Fruit fly (Drosophila melanogaster): Measurements from ENCODE around the gene CG15200.

DNA sequence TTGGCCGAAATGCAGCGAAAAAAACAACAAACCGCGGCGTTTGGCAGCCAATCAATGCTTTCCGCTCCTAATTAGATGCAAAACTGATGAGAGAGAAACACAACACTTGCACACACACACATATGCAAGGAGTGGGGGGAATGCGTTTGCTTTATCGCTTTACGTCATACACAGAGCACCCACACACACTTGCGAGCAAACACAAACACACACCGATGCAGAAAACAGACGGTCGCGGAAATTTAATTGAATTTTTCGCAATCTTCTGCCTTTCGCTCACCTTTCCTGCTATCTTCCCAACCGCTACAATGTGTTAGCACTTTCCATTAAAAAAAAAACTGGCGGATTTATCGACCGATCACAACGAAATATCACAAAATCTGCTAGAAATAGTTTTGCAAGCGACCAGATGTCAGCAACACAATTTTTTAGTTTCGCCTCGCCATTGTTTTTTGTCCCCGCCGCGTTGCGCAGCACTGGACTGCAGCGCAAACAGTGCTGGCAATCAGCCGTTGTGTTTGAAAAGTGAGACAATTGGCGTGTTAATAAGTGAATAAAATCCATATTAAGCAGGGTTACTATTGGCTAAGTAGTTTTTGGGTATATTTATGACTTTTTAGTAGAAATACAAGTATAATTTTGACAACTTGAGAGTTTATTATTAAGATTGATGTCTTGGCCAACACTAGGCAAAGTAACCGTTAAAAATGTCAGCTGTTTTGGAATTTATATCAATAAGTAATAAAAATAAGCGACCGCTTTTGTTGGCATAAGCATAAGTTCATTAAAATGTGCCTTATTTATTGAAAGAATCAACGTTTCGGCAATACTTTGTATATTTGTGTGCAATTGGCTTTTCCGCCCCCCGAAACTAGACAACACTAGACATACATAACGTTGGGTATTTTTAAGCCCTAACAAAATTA is 45.9 kb upstream of the CG15200 start, which contains the start of gene Klp10A:
- TF ChIP-seq CTCF (optimal IDR thresholded peaks at IDR 0.05), result no peak
- TF ChIP-seq CG8478 (optimal IDR thresholded peaks at IDR 0.05), result no peak

Measured in S2 (cell line).